Fruit fly (Drosophila melanogaster) whole organism, embryonic: ENCODE data around the gene Pop2.

ENCODE experiments used
- CG13775 ChIP-seq: fragments of 200-800 bp; sonication (Bioruptor generic); optimal IDR thresholded peaks from 3 replicates; lab custom pipeline; 2017; ENCODE audit warnings: missing biosample characterization, mild to moderate bottlenecking, missing genetic modification characterization
- CG16815 ChIP-seq: fragments of 200-800 bp; sonication (Bioruptor generic); optimal IDR thresholded peaks from 3 replicates; lab custom pipeline; 2017; ENCODE audit warnings: missing biosample characterization, mild to moderate bottlenecking, missing genetic modification characterization
- CG31224 ChIP-seq: fragments of 200-800 bp; sonication (Bioruptor generic); IDR thresholded peaks from 2 replicates; pipeline ENCODE4 v1.3.6; 2022; ENCODE audit warnings: missing biosample characterization, missing genetic modification characterization
- CG43689 ChIP-seq: fragments of 200-800 bp; sonication (Bioruptor generic); IDR thresholded peaks from 2 replicates; pipeline ENCODE4 v1.3.6; 2022; ENCODE audit warnings: missing biosample characterization, missing genetic modification characterization
- CG6791 ChIP-seq: fragments of 200-800 bp; sonication (Bioruptor generic); IDR thresholded peaks from 3 replicates; pipeline ENCODE4 v1.3.6; 2022; ENCODE audit warnings: missing biosample characterization, missing genetic modification characterization; ENCODE audit not compliant: partially characterized antibody
- CG7745 ChIP-seq: fragments of 200-800 bp; sonication (Bioruptor generic); optimal IDR thresholded peaks from 2 replicates; lab custom pipeline; 2018; ENCODE audit warnings: missing biosample characterization, mild to moderate bottlenecking, missing genetic modification characterization, moderate library complexity
- Oaz ChIP-seq: fragments of 200-800 bp; sonication (Bioruptor generic); IDR thresholded peaks from 2 replicates; pipeline ENCODE4 v1.3.6; 2022; ENCODE audit warnings: missing biosample characterization, missing genetic modification characterization
- h ChIP-seq: fragments of >200 bp; optimal IDR thresholded peaks from 2 replicates; lab custom pipeline; 2017
- yki ChIP-seq: fragments of >200 bp; optimal IDR thresholded peaks from 3 replicates; lab custom pipeline; 2018

DNA sequence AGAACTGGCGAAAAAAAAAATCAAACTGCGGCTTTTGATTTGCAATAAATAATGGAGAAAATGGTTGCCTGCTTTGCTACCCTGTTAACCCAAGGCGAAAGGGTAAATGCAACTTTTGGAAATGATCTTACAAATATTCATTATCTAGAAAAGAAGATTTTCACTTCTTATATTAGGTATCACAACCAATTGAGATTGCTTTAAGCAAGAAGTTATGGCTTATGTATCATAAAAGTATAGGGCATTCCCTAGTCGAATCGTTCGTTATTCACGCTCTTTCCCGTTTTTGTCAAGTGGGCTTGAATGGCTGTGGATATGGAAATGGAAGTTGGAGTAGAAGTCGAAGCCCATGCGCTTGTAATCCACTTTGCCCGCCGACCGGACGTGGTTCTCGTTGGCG, 27.8 kb upstream of the Pop2 start:
- TF ChIP-seq h (lab: Kevin White, UChicago) = no peak
- TF ChIP-seq CG6791 (GFP tag; lab: Robert Waterston, UW) = no peak
- TF ChIP-seq CG13775 = no peak
- no peak for TF ChIP-seq CG7745 (tag; lab: Kevin White, UChicago)
- no peak for TF ChIP-seq CG31224 (GFP tag; lab: Robert Waterston, UW)
- TF ChIP-seq CG43689 (GFP tag; lab: Robert Waterston, UW) = no peak
- TF ChIP-seq yki = no peak
- TF ChIP-seq CG16815 (GFP tag; lab: Kevin White, UChicago) = no peak
- TF ChIP-seq Oaz (GFP tag; lab: Robert Waterston, UW) = no peak
